Worm (Caenorhabditis elegans): ENCODE data around the gene F58H1.7.

F58H1.7 gene

DNA sequence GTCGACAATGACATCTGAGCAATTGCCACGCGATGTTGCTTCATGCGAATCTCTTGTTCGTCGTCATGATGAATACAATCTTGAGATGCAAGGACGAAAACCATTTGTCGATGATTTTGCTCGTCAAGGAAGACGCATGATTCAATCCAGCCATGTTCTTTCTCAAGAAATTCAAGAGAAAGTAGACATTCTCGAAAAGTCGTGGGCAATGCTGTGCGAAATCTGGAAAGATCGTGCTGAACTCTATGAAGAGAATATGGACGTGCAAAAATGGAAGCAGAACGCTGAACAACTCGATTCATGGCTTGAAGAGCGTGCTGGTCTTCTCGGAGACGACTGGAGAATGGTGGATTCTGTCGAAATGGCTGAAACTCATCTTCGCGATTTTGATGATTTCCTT is 51.3 kb downstream of the F58H1.7 start:
- TF ChIP-seq ceh-14 (tag; optimal IDR thresholded peaks at IDR 0.05) = no peak
- no peak for TF ChIP-seq hlh-8 (tag; optimal IDR thresholded peaks at IDR 0.05)
- no peak for TF ChIP-seq lin-11 (tag; optimal IDR thresholded peaks at IDR 0.05)
- TF ChIP-seq K09A11.1 (tag; optimal IDR thresholded peaks at IDR 0.05; ENCODE audit: insufficient read depth) = no peak
- TF ChIP-seq npax-4 (tag; optimal IDR thresholded peaks at IDR 0.05) = no peak
- no peak for TF ChIP-seq madf-2 (tag; optimal IDR thresholded peaks at IDR 0.05)
- no peak for TF ChIP-seq rnt-1 (tag; optimal IDR thresholded peaks at IDR 0.05)
- TF ChIP-seq ref-2 (tag; optimal IDR thresholded peaks at IDR 0.05) = no peak
- TF ChIP-seq ceh-30 (tag; optimal IDR thresholded peaks at IDR 0.05) = no peak
- no peak for TF ChIP-seq sox-4 (tag; optimal IDR thresholded peaks at IDR 0.05)
- TF ChIP-seq hlh-15 (tag; optimal IDR thresholded peaks at IDR 0.05) = no peak
- no peak for TF ChIP-seq ceh-34 (tag; optimal IDR thresholded peaks at IDR 0.05)
- TF ChIP-seq ceh-19 (GFP tag; optimal IDR thresholded peaks at IDR 0.05) = no peak
- TF ChIP-seq pha-4 (tag; optimal IDR thresholded peaks at IDR 0.05) = no peak
- TF ChIP-seq sdc-2 (tag; optimal IDR thresholded peaks at IDR 0.05) = no peak
- TF ChIP-seq ztf-16 (tag; optimal IDR thresholded peaks at IDR 0.05) = no peak
- TF ChIP-seq Y22D7AL.16 (tag; optimal IDR thresholded peaks at IDR 0.05) = no peak
- no peak for TF ChIP-seq C08G9.2 (tag; optimal IDR thresholded peaks at IDR 0.05)
- no peak for TF ChIP-seq tbx-7 (tag; optimal IDR thresholded peaks at IDR 0.05)

Data from whole organism, late embryonic.